Worm (Caenorhabditis elegans) whole organism, L1 larva: Measurements from ENCODE around the gene pph-4.1.

Source experiments
- C16A3.4 ChIP-seq: fragments of 150-350 bp; optimal IDR thresholded peaks from 2 replicates; lab custom pipeline; 2014; ENCODE audit warnings: missing biosample characterization, missing genetic modification characterization
- ceh-82 ChIP-seq, 3 experiments: fragments of 150-350 bp in 1 of 3; sonication (generic microtip) in 2 of 3; optimal IDR thresholded peaks; 2 replicates each; lab custom pipeline; 2014 to 2017; ENCODE audit warnings: missing biosample characterization in 3 of 3, missing genetic modification characterization in 3 of 3
- ceh-88 ChIP-seq: fragments of 200-800 bp; sonication (Bioruptor generic); IDR thresholded peaks from 2 replicates; pipeline ENCODE4 v1.3.6; 2022; ENCODE audit warnings: missing genetic modification characterization, missing compliant biosample characterization
- ces-1 ChIP-seq: fragments of 150-350 bp; optimal IDR thresholded peaks from 2 replicates; lab custom pipeline; 2014; ENCODE audit warnings: missing biosample characterization, missing genetic modification reagents, missing genetic modification characterization
- dsc-1 ChIP-seq: sonication (generic microtip); optimal IDR thresholded peaks from 2 replicates; lab custom pipeline; 2016; ENCODE audit warnings: mild to moderate bottlenecking, missing genetic modification characterization, missing compliant biosample characterization
- efl-1 ChIP-seq, 4 experiments: fragments of 150-350 bp; optimal IDR thresholded peaks in 3 of 4; peaks in 1 of 4; 1 replicate in 1 of 4; 2 replicates in 3 of 4; lab custom pipeline; 2014; ENCODE audit warnings: missing biosample characterization in 2 of 4, missing genetic modification characterization in 2 of 4, missing genetic modification reagents in 2 of 4
- egl-13 ChIP-seq: sonication (generic microtip); optimal IDR thresholded peaks from 2 replicates; lab custom pipeline; 2016; ENCODE audit warnings: missing genotype, missing genetic modification reagents, missing genetic modification characterization, missing compliant biosample characterization
- egl-27 ChIP-seq, 2 experiments: fragments of 150-350 bp in 1 of 2; sonication (generic microtip); optimal IDR thresholded peaks; 3 replicates each; lab custom pipeline; 2017 to 2018; ENCODE audit warnings: missing biosample characterization in 2 of 2, missing genetic modification characterization in 2 of 2, missing genetic modification reagents in 2 of 2
- elt-3 ChIP-seq, 6 experiments: fragments of 150-350 bp in 1 of 6; sonication (generic microtip); optimal IDR thresholded peaks; 2 replicates each; lab custom pipeline; 2017 to 2018; ENCODE audit warnings: missing biosample characterization in 6 of 6, missing genetic modification characterization in 6 of 6, inconsistent platforms in 1 of 6
- fkh-4 ChIP-seq: sonication (generic microtip); optimal IDR thresholded peaks from 2 replicates; lab custom pipeline; 2016; ENCODE audit warnings: missing compliant biosample characterization, missing genetic modification characterization, borderline replicate concordance
- fkh-8 ChIP-seq: sonication (generic microtip); optimal IDR thresholded peaks from 2 replicates; lab custom pipeline; 2016; ENCODE audit warnings: mild to moderate bottlenecking, missing genetic modification characterization, missing compliant biosample characterization
- grh-1 ChIP-seq: fragments of 200-800 bp; sonication (Bioruptor generic); IDR thresholded peaks from 2 replicates; pipeline ENCODE4 v1.3.6; 2022; ENCODE audit warnings: missing genetic modification reagents, missing genetic modification characterization, missing compliant biosample characterization
- hlh-4 ChIP-seq: sonication (generic microtip); optimal IDR thresholded peaks from 2 replicates; lab custom pipeline; 2016; ENCODE audit warnings: mild to moderate bottlenecking, missing genetic modification characterization, missing compliant biosample characterization
- isw-1 ChIP-seq: fragments of 200-800 bp; sonication (Bioruptor generic); IDR thresholded peaks from 2 replicates; pipeline ENCODE4 v1.3.6; 2022; ENCODE audit warnings: missing genetic modification characterization, missing compliant biosample characterization
- lin-13 ChIP-seq: fragments of 150-350 bp; optimal IDR thresholded peaks from 2 replicates; lab custom pipeline; 2014; ENCODE audit warnings: missing biosample characterization, missing genetic modification reagents, missing genetic modification characterization
- lin-39 ChIP-seq: fragments of 150-350 bp; optimal IDR thresholded peaks from 2 replicates; lab custom pipeline; 2014; ENCODE audit warnings: missing biosample characterization, missing genetic modification reagents, missing genetic modification characterization
- lir-3 ChIP-seq: sonication (generic microtip); optimal IDR thresholded peaks from 2 replicates; lab custom pipeline; 2016; ENCODE audit warnings: mild to moderate bottlenecking, missing genetic modification characterization, moderate library complexity, missing compliant biosample characterization; ENCODE audit not compliant: poor library complexity
- lsy-2 ChIP-seq, 2 experiments: fragments of 150-350 bp; optimal IDR thresholded peaks; 2 replicates each; lab custom pipeline; 2014; ENCODE audit warnings: missing biosample characterization in 2 of 2, missing genetic modification characterization in 2 of 2
- mab-9 ChIP-seq: fragments of 200-800 bp; sonication (Bioruptor generic); IDR thresholded peaks from 2 replicates; pipeline ENCODE4 v1.3.6; 2022; ENCODE audit warnings: missing genetic modification reagents, missing genetic modification characterization, missing compliant biosample characterization
- mdl-1 ChIP-seq, 2 experiments: fragments of 150-350 bp; optimal IDR thresholded peaks; 2 replicates each; lab custom pipeline; 2014 to 2017; ENCODE audit warnings: missing biosample characterization in 2 of 2, missing genetic modification characterization in 2 of 2, inconsistent platforms in 1 of 2
- nhr-11 ChIP-seq: fragments of 150-350 bp; optimal IDR thresholded peaks from 2 replicates; lab custom pipeline; 2014; ENCODE audit warnings: missing biosample characterization, missing genetic modification characterization
- nhr-12 ChIP-seq: sonication (generic microtip); optimal IDR thresholded peaks from 2 replicates; lab custom pipeline; 2017; ENCODE audit warnings: missing biosample characterization, missing genetic modification characterization
- nhr-20 ChIP-seq: sonication (generic microtip); optimal IDR thresholded peaks from 2 replicates; lab custom pipeline; 2016; ENCODE audit warnings: mild to moderate bottlenecking, missing genetic modification characterization, missing compliant biosample characterization
- nhr-77 ChIP-seq: fragments of 150-350 bp; optimal IDR thresholded peaks from 2 replicates; lab custom pipeline; 2014; ENCODE audit warnings: missing biosample characterization, missing genetic modification characterization
- nhr-84 ChIP-seq: sonication (generic microtip); optimal IDR thresholded peaks from 2 replicates; lab custom pipeline; 2017; ENCODE audit warnings: missing biosample characterization, missing genetic modification characterization
- nhr-90 ChIP-seq: sonication (generic microtip); optimal IDR thresholded peaks from 2 replicates; lab custom pipeline; 2016; ENCODE audit warnings: mild to moderate bottlenecking, missing genetic modification characterization, missing compliant biosample characterization; ENCODE audit not compliant: poor library complexity
- pax-3 ChIP-seq: fragments of 200-800 bp; sonication (Bioruptor generic); optimal IDR thresholded peaks from 2 replicates; lab custom pipeline; 2018; ENCODE audit warnings: mild to moderate bottlenecking, missing genetic modification characterization, moderate library complexity, missing compliant biosample characterization
- pqm-1 ChIP-seq: sonication (generic microtip); optimal IDR thresholded peaks from 3 replicates; lab custom pipeline; 2017; ENCODE audit warnings: missing biosample characterization, missing genetic modification characterization
- rnt-1 ChIP-seq: sonication (generic microtip); optimal IDR thresholded peaks from 2 replicates; lab custom pipeline; 2016; ENCODE audit warnings: mild to moderate bottlenecking, missing genetic modification characterization, moderate library complexity, missing compliant biosample characterization
- snu-23 ChIP-seq: sonication (generic microtip); optimal IDR thresholded peaks from 2 replicates; lab custom pipeline; 2016; ENCODE audit warnings: missing genetic modification characterization, missing compliant biosample characterization
- sox-4 ChIP-seq: sonication (generic microtip); optimal IDR thresholded peaks from 2 replicates; lab custom pipeline; 2016; ENCODE audit warnings: missing genetic modification characterization, missing compliant biosample characterization
- sup-37 ChIP-seq: fragments of 200-800 bp; sonication (Bioruptor generic); optimal IDR thresholded peaks from 2 replicates; lab custom pipeline; 2018; ENCODE audit warnings: mild to moderate bottlenecking, missing genetic modification characterization, missing compliant biosample characterization
- swsn-7 ChIP-seq: sonication (generic microtip); optimal IDR thresholded peaks from 2 replicates; lab custom pipeline; 2016; ENCODE audit warnings: missing genetic modification characterization, missing compliant biosample characterization
- tbx-2 ChIP-seq: sonication (generic microtip); optimal IDR thresholded peaks from 2 replicates; lab custom pipeline; 2016; ENCODE audit warnings: missing genetic modification characterization, missing compliant biosample characterization
- tlp-1 ChIP-seq: fragments of 150-350 bp; optimal IDR thresholded peaks from 2 replicates; lab custom pipeline; 2014; ENCODE audit warnings: missing biosample characterization, missing genetic modification characterization
- unc-130 ChIP-seq: fragments of 150-350 bp; optimal IDR thresholded peaks from 2 replicates; lab custom pipeline; 2017; ENCODE audit warnings: missing biosample characterization, missing genetic modification characterization, inconsistent platforms
- unc-62 ChIP-seq: fragments of 150-350 bp; optimal IDR thresholded peaks from 2 replicates; lab custom pipeline; 2014; ENCODE audit warnings: missing biosample characterization, missing genetic modification reagents, missing genetic modification characterization
- unc-98 ChIP-seq: fragments of 200-800 bp; sonication (Bioruptor generic); IDR thresholded peaks from 2 replicates; pipeline ENCODE4 v1.3.6; 2022; ENCODE audit warnings: missing genetic modification characterization, missing compliant biosample characterization
- vab-15 ChIP-seq: sonication (generic microtip); optimal IDR thresholded peaks from 2 replicates; lab custom pipeline; 2017; ENCODE audit warnings: missing genotype, mild to moderate bottlenecking, missing genetic modification characterization, missing compliant biosample characterization
- xbp-1 ChIP-seq: sonication (generic microtip); optimal IDR thresholded peaks from 2 replicates; lab custom pipeline; 2016; ENCODE audit warnings: missing genetic modification characterization, missing compliant biosample characterization
- ztf-11 ChIP-seq, 2 experiments: sonication (generic microtip); optimal IDR thresholded peaks; 2 replicates each; lab custom pipeline; 2016 to 2017; ENCODE audit warnings: missing genetic modification characterization in 2 of 2, missing biosample characterization in 1 of 2, missing compliant biosample characterization in 1 of 2

Gene pph-4.1

ce11 chrIII:12359265-12359664 lies 8.1 kb upstream of the pph-4.1 start, which contains the start of gene Y75B8A.34:
TSS of gene Y75B8A.34 (plus strand) at chrIII:12359565.
- TF ChIP-seq fkh-8 (tag; lab: Kevin White, UChicago) (no peak), lin-13 (GFP tag; lab: Kevin White, UChicago) (no peak)

ce11 chrIII:12358461-12358860 lies 7.3 kb upstream of the pph-4.1 start, which contains the start of gene Y75B8A.32:
TSS of gene Y75B8A.32 (minus strand) at chrIII:12358561.
- TF ChIP-seq ceh-88 (GFP tag; lab: Robert Waterston, UW) (no peak), pqm-1 (no peak), tlp-1 (tag; lab: Kevin White, UChicago) (no peak), vab-15 (tag; lab: Kevin White, UChicago) (no peak), unc-130 (tag; lab: Kevin White, UChicago) (no peak), lin-39 (tag; lab: Kevin White, UChicago) (no peak), unc-62 (GFP tag; lab: Kevin White, UChicago) (no peak), fkh-8 (tag; lab: Kevin White, UChicago) (no peak), sox-4 (tag; lab: Kevin White, UChicago) (no peak), rnt-1 (tag; lab: Kevin White, UChicago) (no peak), hlh-4 (tag; lab: Kevin White, UChicago) (no peak), isw-1 (GFP tag; lab: Robert Waterston, UW) (no peak), swsn-7 (no peak), egl-13 (tag; lab: Kevin White, UChicago) (no peak)

ce11 chrIII:12356588-12356987 lies 5.5 kb upstream of the pph-4.1 start:
- TF ChIP-seq grh-1 (no peak), nhr-20 (tag; lab: Kevin White, UChicago) (no peak), unc-98 (GFP tag; lab: Robert Waterston, UW) (no peak), pax-3 (tag; lab: Kevin White, UChicago) (no peak), nhr-12 (tag; lab: Kevin White, UChicago) (no peak), ztf-11 (tag; optimal IDR thresholded peaks at IDR 0.05; lab: Kevin White, UChicago) (no peak), swsn-7 (no peak), ceh-82 (tag; optimal IDR thresholded peaks at IDR 0.05; lab: Kevin White, UChicago) (no peak), mab-9 (no peak)
- TF ChIP-seq, all 84 proteins: peak for 0

- no peak for TF ChIP-seq efl-1 (optimal IDR thresholded peaks at IDR 0.05; lab: Kevin White, UChicago)
- peak in 1 of 2 experiments; percentile 34 for TF ChIP-seq efl-1 (GFP tag; optimal IDR thresholded peaks at IDR 0.05 in 1 of 2; lab: Kevin White, UChicago)
- no peak for TF ChIP-seq mdl-1 (tag; optimal IDR thresholded peaks at IDR 0.05; lab: Kevin White, UChicago)
These were observed 2.1 kb downstream of the pph-4.1 start for ce11 chrIII:12349027-12349426.

- TF ChIP-seq sup-37 (GFP tag; lab: Kevin White, UChicago): no peak
- TF ChIP-seq lsy-2 (tag; optimal IDR thresholded peaks at IDR 0.05; lab: Kevin White, UChicago): peak; percentile 39 to 45
- no peak for TF ChIP-seq elt-3 (tag; optimal IDR thresholded peaks at IDR 0.05; lab: Kevin White, UChicago)
- no peak for TF ChIP-seq tbx-2
- TF ChIP-seq egl-27 (tag; optimal IDR thresholded peaks at IDR 0.05; lab: Kevin White, UChicago): no peak
- TF ChIP-seq C16A3.4 (tag; lab: Kevin White, UChicago): no peak
- no peak for TF ChIP-seq lir-3 (tag; lab: Kevin White, UChicago)
- TF ChIP-seq nhr-90 (tag; lab: Kevin White, UChicago): no peak
- TF ChIP-seq fkh-4 (tag; lab: Kevin White, UChicago): no peak
- no peak for TF ChIP-seq egl-13 (tag; lab: Kevin White, UChicago)
- no peak for TF ChIP-seq nhr-11 (tag; lab: Kevin White, UChicago)
- no peak for TF ChIP-seq lin-39 (tag; lab: Kevin White, UChicago)
- no peak for TF ChIP-seq nhr-84 (tag; lab: Kevin White, UChicago)
- no peak for TF ChIP-seq efl-1 (optimal IDR thresholded peaks at IDR 0.05; lab: Kevin White, UChicago)
- peak in 1 of 2 experiments; percentile 18 for TF ChIP-seq efl-1 (GFP tag; optimal IDR thresholded peaks at IDR 0.05 in 1 of 2; lab: Kevin White, UChicago)
- TF ChIP-seq rnt-1 (tag; lab: Kevin White, UChicago): no peak
- no peak for TF ChIP-seq dsc-1 (tag; lab: Kevin White, UChicago)
- TF ChIP-seq nhr-77 (tag; lab: Kevin White, UChicago): no peak
- TF ChIP-seq ceh-88 (GFP tag; lab: Robert Waterston, UW): no peak
- no peak for TF ChIP-seq ces-1 (GFP tag; lab: Kevin White, UChicago)
- no peak for TF ChIP-seq nhr-12 (tag; lab: Kevin White, UChicago)
- TF ChIP-seq snu-23 (GFP tag; lab: Kevin White, UChicago): no peak
- TF ChIP-seq xbp-1 (tag; lab: Kevin White, UChicago): peak; percentile 46
- TF ChIP-seq nhr-20 (tag; lab: Kevin White, UChicago): no peak
These were observed 6.2 kb downstream of the pph-4.1 start for ce11 chrIII:12344940-12345339.
